Worm (Caenorhabditis elegans): ENCODE data around the gene ubc-24.

DNA sequence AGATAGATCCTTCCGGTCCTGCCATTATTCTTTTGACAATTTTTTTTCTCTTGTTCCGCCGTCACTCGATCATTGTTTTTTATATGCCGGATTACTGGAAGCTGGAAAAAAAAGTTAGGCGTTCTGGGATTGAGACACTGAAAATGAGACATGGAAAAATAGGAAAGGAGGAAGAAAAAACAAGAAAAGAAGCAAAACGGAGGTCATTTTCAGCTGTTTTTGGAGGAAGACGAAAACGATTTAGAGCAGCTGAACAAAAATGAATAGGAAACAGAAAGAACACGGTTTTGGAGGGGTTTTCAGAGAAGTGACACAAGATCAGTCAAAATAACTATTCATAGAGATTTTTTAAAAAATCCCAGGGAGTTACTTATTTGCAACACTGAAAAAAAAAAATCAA lies 36.3 kb upstream of the ubc-24 start, which contains the start of gene amt-3:
- TF ChIP-seq nhr-11 (tag; optimal IDR thresholded peaks at IDR 0.05) (no peak), nhr-12 (tag; optimal IDR thresholded peaks at IDR 0.05) (no peak), ama-1 (optimal IDR thresholded peaks at IDR 0.05) (no peak), ceh-82 (tag; optimal IDR thresholded peaks at IDR 0.05) (no peak), egl-27 (tag; optimal IDR thresholded peaks at IDR 0.05) (no peak), mdl-1 (tag; optimal IDR thresholded peaks at IDR 0.05) (no peak), nhr-77 (tag; optimal IDR thresholded peaks at IDR 0.05) (no peak), F13H6.1 (tag; optimal IDR thresholded peaks at IDR 0.05) (no peak), aly-2 (tag; optimal IDR thresholded peaks at IDR 0.05) (no peak)

Measured in whole organism, L2 larva.